Worm (Caenorhabditis elegans) whole organism, young adult: Measurements from ENCODE around the gene Y54G2A.11.

ENCODE experiments used
- B0035.1 ChIP-seq: sonication (generic microtip); optimal IDR thresholded peaks from 2 replicates; lab custom pipeline; 2016; ENCODE audit warnings: missing genetic modification characterization, mild to moderate bottlenecking, missing compliant biosample characterization, missing genotype, missing genetic modification reagents
- B0261.1 ChIP-seq: sonication (generic microtip); optimal IDR thresholded peaks from 2 replicates; lab custom pipeline; 2016; ENCODE audit warnings: mild to moderate bottlenecking, missing genetic modification characterization, moderate library complexity, missing compliant biosample characterization
- D2030.7 ChIP-seq: fragments of 200-800 bp; sonication (Bioruptor generic); IDR thresholded peaks from 2 replicates; pipeline ENCODE4 v1.3.6; 2022; ENCODE audit warnings: missing genetic modification reagents, missing genetic modification characterization, missing compliant biosample characterization
- F10E7.11 ChIP-seq: sonication (generic microtip); optimal IDR thresholded peaks from 2 replicates; lab custom pipeline; 2017; ENCODE audit warnings: mild to moderate bottlenecking, missing genetic modification characterization, moderate library complexity, missing compliant biosample characterization
- F33H1.4 ChIP-seq: fragments of 200-800 bp; sonication (Bioruptor generic); IDR thresholded peaks from 2 replicates; pipeline ENCODE4 v1.3.6; 2022; ENCODE audit warnings: missing genetic modification reagents, missing genetic modification characterization, missing compliant biosample characterization
- F37B4.10 ChIP-seq: fragments of 200-800 bp; sonication (Bioruptor generic); IDR thresholded peaks from 2 replicates; pipeline ENCODE4 v1.3.6; 2022; ENCODE audit warnings: missing genetic modification characterization, missing compliant biosample characterization
- K11D2.4 ChIP-seq: fragments of 200-800 bp; sonication (Bioruptor generic); IDR thresholded peaks from 2 replicates; pipeline ENCODE4 v1.3.6; 2022; ENCODE audit warnings: missing genetic modification reagents, missing genetic modification characterization, missing compliant biosample characterization
- K12H6.12 ChIP-seq: fragments of 200-800 bp; sonication (Bioruptor generic); optimal IDR thresholded peaks from 2 replicates; lab custom pipeline; 2018; ENCODE audit warnings: mild to moderate bottlenecking, missing genetic modification characterization, missing compliant biosample characterization
- T07F8.4 ChIP-seq: sonication (generic microtip); optimal IDR thresholded peaks from 2 replicates; lab custom pipeline; 2016; ENCODE audit warnings: mild to moderate bottlenecking, missing genetic modification characterization, moderate library complexity, missing compliant biosample characterization
- T26A5.8 ChIP-seq: sonication (generic microtip); optimal IDR thresholded peaks from 2 replicates; lab custom pipeline; 2016; ENCODE audit warnings: missing genetic modification characterization, missing compliant biosample characterization
- Y79H2A.3 ChIP-seq: fragments of 200-800 bp; sonication (Bioruptor generic); conservative IDR thresholded peaks from 2 replicates; pipeline ENCODE4 v1.3.6; 2022; ENCODE audit warnings: missing genetic modification reagents, missing genetic modification characterization, missing compliant biosample characterization
- ama-1 ChIP-seq, 3 experiments: fragments of 150-350 bp in 1 of 3; sonication (generic microtip) in 2 of 3; optimal IDR thresholded peaks; 2 replicates each; lab custom pipeline; 2014 to 2018; ENCODE audit warnings: missing biosample characterization in 2 of 3, missing genetic modification characterization in 2 of 3, missing genetic modification reagents in 2 of 3
- aptf-2 ChIP-seq: fragments of 200-800 bp; sonication (Bioruptor generic); conservative IDR thresholded peaks from 2 replicates; pipeline ENCODE4 v1.3.6; 2022; ENCODE audit warnings: missing genetic modification reagents, missing genetic modification characterization, missing compliant biosample characterization
- attf-5 ChIP-seq: fragments of 200-800 bp; sonication (Bioruptor generic); optimal IDR thresholded peaks from 2 replicates; lab custom pipeline; 2018; ENCODE audit warnings: mild to moderate bottlenecking, missing genetic modification characterization, missing compliant biosample characterization
- bed-1 ChIP-seq: fragments of 200-800 bp; sonication (Bioruptor generic); IDR thresholded peaks from 2 replicates; pipeline ENCODE4 v1.3.6; 2022; ENCODE audit warnings: missing genetic modification reagents, missing genetic modification characterization, missing compliant biosample characterization
- cebp-1 ChIP-seq, 2 experiments: fragments of 200-800 bp in 1 of 2; sonication (Bioruptor generic) in 1 of 2; sonication (generic microtip) in 1 of 2; IDR thresholded peaks in 1 of 2; optimal IDR thresholded peaks in 1 of 2; 2 replicates each; pipeline versions ENCODE4 v1.3.6 to Lab custom; 2017 to 2022; ENCODE audit warnings: missing compliant biosample characterization in 2 of 2, missing genetic modification characterization in 2 of 2, mild to moderate bottlenecking in 1 of 2, missing genetic modification reagents in 1 of 2, moderate library complexity in 1 of 2
- cebp-2 ChIP-seq: fragments of 200-800 bp; sonication (Bioruptor generic); IDR thresholded peaks from 2 replicates; pipeline ENCODE4 v1.3.6; 2022; ENCODE audit warnings: missing genetic modification characterization, missing compliant biosample characterization
- ceh-100 ChIP-seq: fragments of 200-800 bp; sonication (Bioruptor generic); IDR thresholded peaks from 2 replicates; pipeline ENCODE4 v1.3.6; 2022; ENCODE audit warnings: missing genetic modification reagents, missing genetic modification characterization, missing compliant biosample characterization
- ceh-40 ChIP-seq: fragments of 200-800 bp; sonication (Bioruptor generic); IDR thresholded peaks from 2 replicates; pipeline ENCODE4 v1.3.6; 2022; ENCODE audit warnings: missing genetic modification characterization, missing compliant biosample characterization
- ceh-79 ChIP-seq: sonication (generic microtip); optimal IDR thresholded peaks from 2 replicates; lab custom pipeline; 2017; ENCODE audit warnings: mild to moderate bottlenecking, missing genetic modification characterization, missing compliant biosample characterization
- dox-1 ChIP-seq: fragments of 200-800 bp; sonication (Bioruptor generic); IDR thresholded peaks from 2 replicates; pipeline ENCODE4 v1.3.6; 2022; ENCODE audit warnings: missing genetic modification reagents, missing genetic modification characterization, missing compliant biosample characterization
- egl-18 ChIP-seq: fragments of 200-800 bp; sonication (Bioruptor generic); IDR thresholded peaks from 2 replicates; pipeline ENCODE4 v1.3.6; 2022; ENCODE audit warnings: missing genetic modification reagents, missing genetic modification characterization, missing compliant biosample characterization
- egrh-3 ChIP-seq: fragments of 200-800 bp; sonication (Bioruptor generic); IDR thresholded peaks from 2 replicates; pipeline ENCODE4 v1.3.6; 2022; ENCODE audit warnings: missing genetic modification reagents, missing genetic modification characterization, missing compliant biosample characterization
- ekl-4 ChIP-seq: fragments of 200-800 bp; sonication (Bioruptor generic); IDR thresholded peaks from 2 replicates; pipeline ENCODE4 v1.3.6; 2022; ENCODE audit warnings: missing genetic modification reagents, missing genetic modification characterization, missing compliant biosample characterization
- him-1 ChIP-seq: sonication (generic microtip); optimal IDR thresholded peaks from 2 replicates; lab custom pipeline; 2016; ENCODE audit warnings: missing genotype, missing genetic modification reagents, missing genetic modification characterization, missing compliant biosample characterization
- lin-35 ChIP-seq, 3 experiments: fragments of 150-350 bp in 2 of 3; sonication (generic microtip) in 1 of 3; optimal IDR thresholded peaks; 2 replicates each; lab custom pipeline; 2014 to 2018; ENCODE audit warnings: missing biosample characterization in 3 of 3, missing genetic modification characterization in 3 of 3, missing genetic modification reagents in 3 of 3
- lir-1 ChIP-seq: fragments of 200-800 bp; sonication (Bioruptor generic); conservative IDR thresholded peaks from 2 replicates; pipeline ENCODE4 v1.3.6; 2022; ENCODE audit warnings: missing genetic modification reagents, missing genetic modification characterization, missing compliant biosample characterization
- lsy-27 ChIP-seq: sonication (generic microtip); optimal IDR thresholded peaks from 2 replicates; lab custom pipeline; 2017; ENCODE audit warnings: missing genetic modification characterization, mild to moderate bottlenecking, missing compliant biosample characterization, antibody characterized with exemption, missing genotype, borderline replicate concordance; ENCODE audit not compliant: insufficient read depth
- madf-10 ChIP-seq: sonication (generic microtip); optimal IDR thresholded peaks from 2 replicates; lab custom pipeline; 2016; ENCODE audit warnings: mild to moderate bottlenecking, missing genetic modification characterization, missing compliant biosample characterization
- madf-3 ChIP-seq: fragments of 200-800 bp; sonication (Bioruptor generic); IDR thresholded peaks from 2 replicates; pipeline ENCODE4 v1.3.6; 2022; ENCODE audit warnings: missing genetic modification reagents, missing genetic modification characterization, missing compliant biosample characterization
- mel-28 ChIP-seq: sonication (generic microtip); optimal IDR thresholded peaks from 2 replicates; lab custom pipeline; 2016; ENCODE audit warnings: borderline replicate concordance, mild to moderate bottlenecking, missing genetic modification characterization, missing compliant biosample characterization
- mxl-1 ChIP-seq: sonication (generic microtip); optimal IDR thresholded peaks from 2 replicates; lab custom pipeline; 2016; ENCODE audit warnings: missing genetic modification characterization, missing compliant biosample characterization
- nhr-27 ChIP-seq: fragments of 200-800 bp; sonication (Bioruptor generic); optimal IDR thresholded peaks from 2 replicates; lab custom pipeline; 2018; ENCODE audit warnings: mild to moderate bottlenecking, missing genetic modification characterization, moderate library complexity, missing compliant biosample characterization
- nhr-80 ChIP-seq: sonication (generic microtip); optimal IDR thresholded peaks from 2 replicates; lab custom pipeline; 2016; ENCODE audit warnings: missing genetic modification characterization, missing compliant biosample characterization
- nhr-90 ChIP-seq: sonication (generic microtip); optimal IDR thresholded peaks from 2 replicates; lab custom pipeline; 2016; ENCODE audit warnings: missing genotype, mild to moderate bottlenecking, missing genetic modification characterization, missing compliant biosample characterization
- rec-8 ChIP-seq, 2 experiments: sonication (generic microtip); optimal IDR thresholded peaks; 2 replicates each; lab custom pipeline; 2016; ENCODE audit warnings: mild to moderate bottlenecking in 2 of 2, missing genetic modification characterization in 2 of 2, missing genetic modification reagents in 2 of 2, missing genotype in 2 of 2, missing biosample characterization in 1 of 2, missing compliant biosample characterization in 1 of 2, moderate library complexity in 1 of 2
- snpc-1.1 ChIP-seq: sonication (generic microtip); optimal IDR thresholded peaks from 2 replicates; lab custom pipeline; 2017; ENCODE audit warnings: missing genetic modification characterization, mild to moderate bottlenecking, missing compliant biosample characterization, antibody characterized with exemption, moderate library complexity, missing genotype, missing genetic modification reagents; ENCODE audit not compliant: insufficient read depth
- snpc-1.3 ChIP-seq: sonication (generic microtip); optimal IDR thresholded peaks from 2 replicates; lab custom pipeline; 2017; ENCODE audit warnings: missing genetic modification characterization, mild to moderate bottlenecking, missing compliant biosample characterization, antibody characterized with exemption, moderate library complexity, missing genotype, missing genetic modification reagents; ENCODE audit not compliant: insufficient read depth
- snpc-3.4 ChIP-seq: sonication (generic microtip); optimal IDR thresholded peaks from 2 replicates; lab custom pipeline; 2017; ENCODE audit warnings: missing genetic modification characterization, mild to moderate bottlenecking, missing compliant biosample characterization, antibody characterized with exemption, moderate library complexity, missing genotype, missing genetic modification reagents
- tbp1 ChIP-seq: fragments of 200-800 bp; sonication (Bioruptor generic); optimal IDR thresholded peaks from 2 replicates; lab custom pipeline; 2018; ENCODE audit warnings: mild to moderate bottlenecking, missing genetic modification characterization, missing compliant biosample characterization
- tbx-9 ChIP-seq: sonication (generic microtip); optimal IDR thresholded peaks from 2 replicates; lab custom pipeline; 2016; ENCODE audit warnings: borderline replicate concordance, missing genetic modification characterization, inconsistent platforms, missing compliant biosample characterization
- tlf-1 ChIP-seq: fragments of 200-800 bp; sonication (Bioruptor generic); optimal IDR thresholded peaks from 2 replicates; lab custom pipeline; 2018; ENCODE audit warnings: mild to moderate bottlenecking, missing genetic modification characterization, missing compliant biosample characterization
- unc-62 ChIP-seq: fragments of 150-350 bp; optimal IDR thresholded peaks from 2 replicates; lab custom pipeline; 2014; ENCODE audit warnings: missing biosample characterization, missing genetic modification reagents, missing genetic modification characterization
- ztf-22 ChIP-seq: fragments of 200-800 bp; sonication (Bioruptor generic); optimal IDR thresholded peaks from 2 replicates; lab custom pipeline; 2018; ENCODE audit warnings: mild to moderate bottlenecking, missing genetic modification characterization, moderate library complexity, missing compliant biosample characterization
- ztf-25 ChIP-seq: fragments of 200-800 bp; sonication (Bioruptor generic); IDR thresholded peaks from 2 replicates; pipeline ENCODE4 v1.3.6; 2022; ENCODE audit warnings: missing genetic modification reagents, missing genetic modification characterization, missing compliant biosample characterization
- ztf-28 ChIP-seq: fragments of 200-800 bp; sonication (Bioruptor generic); IDR thresholded peaks from 2 replicates; pipeline ENCODE4 v1.3.6; 2022; ENCODE audit warnings: missing genetic modification reagents, missing genetic modification characterization, missing compliant biosample characterization
- ztf-6 ChIP-seq: fragments of 200-800 bp; sonication (Bioruptor generic); IDR thresholded peaks from 2 replicates; pipeline ENCODE4 v1.3.6; 2022; ENCODE audit warnings: missing genetic modification reagents, missing genetic modification characterization, missing compliant biosample characterization

Y54G2A.11 gene

ce11 chrIV:2802193-2802592 is 30.6 kb upstream of the Y54G2A.11 start (continued):
- TF ChIP-seq D2030.7 (GFP tag; lab: Robert Waterston, UW), result peak; percentile 52; the same call in 1 of the 2 replicates
- peak; percentile 21 for TF ChIP-seq attf-5
- TF ChIP-seq mxl-1 (tag; lab: Kevin White, UChicago), result no peak
- no peak for TF ChIP-seq ekl-4
- no peak for TF ChIP-seq nhr-27 (tag; lab: Kevin White, UChicago)
- no peak for TF ChIP-seq rec-8 (tag; optimal IDR thresholded peaks at IDR 0.05; lab: Kevin White, UChicago)
- TF ChIP-seq tbp1 (GFP tag; lab: Kevin White, UChicago), result peak; percentile 96
- no peak for TF ChIP-seq ceh-40 (GFP tag; lab: Robert Waterston, UW)
- no peak for TF ChIP-seq bed-1 (GFP tag; lab: Robert Waterston, UW)
- TF ChIP-seq madf-10 (tag; lab: Kevin White, UChicago), result peak; percentile 33
- TF ChIP-seq T07F8.4 (tag; lab: Kevin White, UChicago), result peak; percentile 40
- TF ChIP-seq lir-1 (GFP tag; lab: Robert Waterston, UW), result peak; percentile 29; the same call in 1 of the 2 replicates
- peak; percentile 85 for TF ChIP-seq B0261.1
- TF ChIP-seq tbx-9 (tag; lab: Kevin White, UChicago), result no peak
- TF ChIP-seq T26A5.8 (tag; lab: Kevin White, UChicago), result no peak
- no peak for TF ChIP-seq lsy-27 (tag; lab: Kevin White, UChicago)
- no peak for TF ChIP-seq cebp-1 (GFP tag; IDR thresholded peaks at IDR 0.05; lab: Robert Waterston, UW)
- TF ChIP-seq cebp-1 (tag; optimal IDR thresholded peaks at IDR 0.05; lab: Kevin White, UChicago), result peak; percentile 16
- TF ChIP-seq ama-1 (optimal IDR thresholded peaks at IDR 0.05; lab: Kevin White, UChicago), result no peak
- no peak for TF ChIP-seq ama-1 (GFP tag; optimal IDR thresholded peaks at IDR 0.05; lab: Kevin White, UChicago)
- TF ChIP-seq ztf-25, result peak; percentile 87
- peak; percentile 7 for TF ChIP-seq snpc-3.4 (tag; lab: Kevin White, UChicago)
- no peak for TF ChIP-seq F10E7.11 (tag; lab: Kevin White, UChicago)
- TF ChIP-seq cebp-2, result no peak
- no peak for TF ChIP-seq ztf-22 (GFP tag; lab: Kevin White, UChicago)
- TF ChIP-seq unc-62 (GFP tag; lab: Kevin White, UChicago), result no peak
- no peak for TF ChIP-seq tlf-1 (GFP tag; lab: Kevin White, UChicago)
- no peak for TF ChIP-seq him-1 (tag; lab: Kevin White, UChicago)
- no peak for TF ChIP-seq Y79H2A.3
- no peak for TF ChIP-seq snpc-1.1 (tag; lab: Kevin White, UChicago)
- TF ChIP-seq egrh-3 (GFP tag; lab: Robert Waterston, UW), result no peak
- TF ChIP-seq lin-35 (GFP tag; optimal IDR thresholded peaks at IDR 0.05; lab: Kevin White, UChicago), result peak in 1 of 3 experiments; percentile 32
- TF ChIP-seq egl-18, result no peak
- 0 out of 2 replicates have a peak, but pooled peaks have one; percentile 31 for TF ChIP-seq ztf-6 (GFP tag; lab: Robert Waterston, UW)
- no peak for TF ChIP-seq ceh-100 (GFP tag; lab: Robert Waterston, UW)
- no peak for TF ChIP-seq B0035.1 (tag; lab: Kevin White, UChicago)
- 0 out of 2 replicates have a peak, but pooled peaks have one; percentile 54 for TF ChIP-seq madf-3
- no peak for TF ChIP-seq K11D2.4 (GFP tag; lab: Robert Waterston, UW)
- peak; percentile 59; the same call in 1 of the 2 replicates for TF ChIP-seq dox-1 (GFP tag; lab: Robert Waterston, UW)
- no peak for TF ChIP-seq K12H6.12 (tag; lab: Kevin White, UChicago)
- TF ChIP-seq F33H1.4, result no peak
- TF ChIP-seq F37B4.10 (GFP tag; lab: Robert Waterston, UW), result no peak
- no peak for TF ChIP-seq aptf-2 (GFP tag; lab: Robert Waterston, UW)
- TF ChIP-seq ceh-79 (tag; lab: Kevin White, UChicago), result no peak
- TF ChIP-seq nhr-90 (tag; lab: Kevin White, UChicago), result peak; percentile 63
- no peak for TF ChIP-seq mel-28 (tag; lab: Kevin White, UChicago)
- peak; percentile 25 for TF ChIP-seq snpc-1.3 (tag; lab: Kevin White, UChicago)
- TF ChIP-seq nhr-80 (tag; lab: Kevin White, UChicago), result peak; percentile 1
- TF ChIP-seq ztf-28, result peak; percentile 43; the same call in 1 of the 2 replicates
